Worm (Caenorhabditis elegans) whole organism, young adult: ENCODE data around the gene gop-2.
A peak's percentile ranks its signal among the peaks of the same experiment; 100 is the strongest.

Experiments
- B0019.2 ChIP-seq: fragments of 200-800 bp; sonication (Bioruptor generic); conservative IDR thresholded peaks from 2 replicates; pipeline ENCODE4 v1.3.6; 2022; ENCODE audit warnings: missing genetic modification reagents, missing genetic modification characterization, missing compliant biosample characterization
- B0035.1 ChIP-seq: sonication (generic microtip); optimal IDR thresholded peaks from 2 replicates; lab custom pipeline; 2016; ENCODE audit warnings: missing genetic modification characterization, mild to moderate bottlenecking, missing compliant biosample characterization, missing genotype, missing genetic modification reagents
- B0261.1 ChIP-seq: sonication (generic microtip); optimal IDR thresholded peaks from 2 replicates; lab custom pipeline; 2016; ENCODE audit warnings: mild to moderate bottlenecking, missing genetic modification characterization, moderate library complexity, missing compliant biosample characterization
- C17E4.6 ChIP-seq: fragments of 200-800 bp; sonication (Bioruptor generic); IDR thresholded peaks from 2 replicates; pipeline ENCODE4 v1.3.6; 2022; ENCODE audit warnings: missing genetic modification reagents, missing genetic modification characterization, missing compliant biosample characterization
- D2030.7 ChIP-seq: fragments of 200-800 bp; sonication (Bioruptor generic); IDR thresholded peaks from 2 replicates; pipeline ENCODE4 v1.3.6; 2022; ENCODE audit warnings: missing genetic modification reagents, missing genetic modification characterization, missing compliant biosample characterization
- F10E7.11 ChIP-seq: sonication (generic microtip); optimal IDR thresholded peaks from 2 replicates; lab custom pipeline; 2017; ENCODE audit warnings: mild to moderate bottlenecking, missing genetic modification characterization, moderate library complexity, missing compliant biosample characterization
- F22D6.2 ChIP-seq: sonication (generic microtip); optimal IDR thresholded peaks from 2 replicates; lab custom pipeline; 2016; ENCODE audit warnings: mild to moderate bottlenecking, missing genetic modification characterization, missing compliant biosample characterization
- F23B12.7 ChIP-seq: sonication (generic microtip); optimal IDR thresholded peaks from 2 replicates; lab custom pipeline; 2017; ENCODE audit warnings: missing genetic modification characterization, mild to moderate bottlenecking, missing compliant biosample characterization, antibody characterized with exemption, moderate library complexity; ENCODE audit not compliant: insufficient read depth
- F33H1.4 ChIP-seq: fragments of 200-800 bp; sonication (Bioruptor generic); IDR thresholded peaks from 2 replicates; pipeline ENCODE4 v1.3.6; 2022; ENCODE audit warnings: missing genetic modification reagents, missing genetic modification characterization, missing compliant biosample characterization
- F49E8.2 ChIP-seq: sonication (generic microtip); optimal IDR thresholded peaks from 3 replicates; lab custom pipeline; 2017; ENCODE audit warnings: missing genetic modification characterization, mild to moderate bottlenecking, missing compliant biosample characterization, antibody characterized with exemption, moderate library complexity; ENCODE audit not compliant: insufficient read depth
- F57C9.4 ChIP-seq: sonication (generic microtip); optimal IDR thresholded peaks from 2 replicates; lab custom pipeline; 2017; ENCODE audit warnings: mild to moderate bottlenecking, missing genetic modification characterization, missing compliant biosample characterization
- T07F8.4 ChIP-seq: sonication (generic microtip); optimal IDR thresholded peaks from 2 replicates; lab custom pipeline; 2016; ENCODE audit warnings: mild to moderate bottlenecking, missing genetic modification characterization, moderate library complexity, missing compliant biosample characterization
- Y53F4B.3 ChIP-seq: fragments of 200-800 bp; sonication (Bioruptor generic); IDR thresholded peaks from 2 replicates; pipeline ENCODE4 v1.3.6; 2022; ENCODE audit warnings: missing genetic modification reagents, missing genetic modification characterization, missing compliant biosample characterization
- Y67H2A.10 ChIP-seq: fragments of 200-800 bp; sonication (Bioruptor generic); conservative IDR thresholded peaks from 2 replicates; pipeline ENCODE4 v1.3.6; 2022; ENCODE audit warnings: missing genetic modification reagents, missing genetic modification characterization, missing compliant biosample characterization
- ZK185.1 ChIP-seq: sonication (generic microtip); optimal IDR thresholded peaks from 2 replicates; lab custom pipeline; 2016; ENCODE audit warnings: mild to moderate bottlenecking, missing genetic modification characterization, missing compliant biosample characterization; ENCODE audit not compliant: poor library complexity, severe bottlenecking
- atf-7 ChIP-seq: sonication (generic microtip); optimal IDR thresholded peaks from 2 replicates; lab custom pipeline; 2017; ENCODE audit warnings: mild to moderate bottlenecking, missing genetic modification characterization, missing compliant biosample characterization
- athp-1 ChIP-seq: sonication (generic microtip); optimal IDR thresholded peaks from 2 replicates; lab custom pipeline; 2017; ENCODE audit warnings: mild to moderate bottlenecking, missing genetic modification characterization, missing compliant biosample characterization
- attf-3 ChIP-seq: fragments of 200-800 bp; sonication (Bioruptor generic); conservative IDR thresholded peaks from 2 replicates; pipeline ENCODE4 v1.3.6; 2022; ENCODE audit warnings: missing genetic modification reagents, missing genetic modification characterization, missing compliant biosample characterization
- bed-2 ChIP-seq: fragments of 200-800 bp; sonication (Bioruptor generic); IDR thresholded peaks from 2 replicates; pipeline ENCODE4 v1.3.6; 2022; ENCODE audit warnings: missing genetic modification reagents, missing genetic modification characterization, missing compliant biosample characterization
- cebp-1 ChIP-seq, 2 experiments: fragments of 200-800 bp in 1 of 2; sonication (Bioruptor generic) in 1 of 2; sonication (generic microtip) in 1 of 2; IDR thresholded peaks in 1 of 2; optimal IDR thresholded peaks in 1 of 2; 2 replicates each; pipeline versions ENCODE4 v1.3.6 to Lab custom; 2017 to 2022; ENCODE audit warnings: missing compliant biosample characterization in 2 of 2, missing genetic modification characterization in 2 of 2, mild to moderate bottlenecking in 1 of 2, missing genetic modification reagents in 1 of 2, moderate library complexity in 1 of 2
- ceh-100 ChIP-seq: fragments of 200-800 bp; sonication (Bioruptor generic); IDR thresholded peaks from 2 replicates; pipeline ENCODE4 v1.3.6; 2022; ENCODE audit warnings: missing genetic modification reagents, missing genetic modification characterization, missing compliant biosample characterization
- ceh-27 ChIP-seq: fragments of 200-800 bp; sonication (Bioruptor generic); optimal IDR thresholded peaks from 2 replicates; lab custom pipeline; 2018; ENCODE audit warnings: mild to moderate bottlenecking, missing genetic modification characterization, moderate library complexity, missing compliant biosample characterization
- chd-7 ChIP-seq: sonication (generic microtip); optimal IDR thresholded peaks from 2 replicates; lab custom pipeline; 2016; ENCODE audit warnings: mild to moderate bottlenecking, missing genetic modification characterization, moderate library complexity, missing compliant biosample characterization
- die-1 ChIP-seq: sonication (generic microtip); optimal IDR thresholded peaks from 2 replicates; lab custom pipeline; 2016; ENCODE audit warnings: missing genotype, mild to moderate bottlenecking, missing genetic modification characterization, missing compliant biosample characterization
- dox-1 ChIP-seq: fragments of 200-800 bp; sonication (Bioruptor generic); IDR thresholded peaks from 2 replicates; pipeline ENCODE4 v1.3.6; 2022; ENCODE audit warnings: missing genetic modification reagents, missing genetic modification characterization, missing compliant biosample characterization
- egl-44 ChIP-seq: fragments of 200-800 bp; sonication (Bioruptor generic); IDR thresholded peaks from 2 replicates; pipeline ENCODE4 v1.3.6; 2022; ENCODE audit warnings: missing genetic modification reagents, missing genetic modification characterization, missing compliant biosample characterization
- him-1 ChIP-seq: sonication (generic microtip); optimal IDR thresholded peaks from 2 replicates; lab custom pipeline; 2016; ENCODE audit warnings: missing genotype, missing genetic modification reagents, missing genetic modification characterization, missing compliant biosample characterization
- hrde-1 ChIP-seq: sonication (generic microtip); optimal IDR thresholded peaks from 2 replicates; lab custom pipeline; 2016; ENCODE audit warnings: missing genetic modification characterization, mild to moderate bottlenecking, missing compliant biosample characterization, moderate library complexity, missing genotype, missing genetic modification reagents, borderline replicate concordance
- lin-35 ChIP-seq, 3 experiments: fragments of 150-350 bp in 2 of 3; sonication (generic microtip) in 1 of 3; optimal IDR thresholded peaks; 2 replicates each; lab custom pipeline; 2014 to 2018; ENCODE audit warnings: missing biosample characterization in 3 of 3, missing genetic modification characterization in 3 of 3, missing genetic modification reagents in 3 of 3
- lin-54 ChIP-seq: fragments of 200-800 bp; sonication (Bioruptor generic); optimal IDR thresholded peaks from 2 replicates; lab custom pipeline; 2018; ENCODE audit warnings: mild to moderate bottlenecking, missing genetic modification characterization, missing compliant biosample characterization
- nhr-27 ChIP-seq: fragments of 200-800 bp; sonication (Bioruptor generic); optimal IDR thresholded peaks from 2 replicates; lab custom pipeline; 2018; ENCODE audit warnings: mild to moderate bottlenecking, missing genetic modification characterization, moderate library complexity, missing compliant biosample characterization
- pha-4 ChIP-seq: fragments of 150-350 bp; sonication (generic microtip); optimal IDR thresholded peaks from 2 replicates; lab custom pipeline; 2014; ENCODE audit warnings: missing biosample characterization, missing genetic modification reagents, missing genetic modification characterization
- repo-1 ChIP-seq: sonication (generic microtip); optimal IDR thresholded peaks from 2 replicates; lab custom pipeline; 2017; ENCODE audit warnings: mild to moderate bottlenecking, missing genetic modification characterization, missing compliant biosample characterization
- rpc-1 ChIP-seq, 2 experiments: fragments of 150-350 bp in 1 of 2; sonication (generic microtip) in 1 of 2; optimal IDR thresholded peaks; 2 replicates each; lab custom pipeline; 2014 to 2018; ENCODE audit warnings: missing biosample characterization in 1 of 2, missing genetic modification characterization in 1 of 2, missing genetic modification reagents in 1 of 2, missing genotype in 1 of 2
- sea-2 ChIP-seq: fragments of 200-800 bp; sonication (Bioruptor generic); IDR thresholded peaks from 2 replicates; pipeline ENCODE4 v1.3.6; 2022; ENCODE audit warnings: missing genetic modification characterization, missing compliant biosample characterization
- somi-1 ChIP-seq: fragments of 200-800 bp; sonication (Bioruptor generic); optimal IDR thresholded peaks from 2 replicates; lab custom pipeline; 2018; ENCODE audit warnings: mild to moderate bottlenecking, missing genetic modification characterization, missing compliant biosample characterization
- tbp1 ChIP-seq: fragments of 200-800 bp; sonication (Bioruptor generic); optimal IDR thresholded peaks from 2 replicates; lab custom pipeline; 2018; ENCODE audit warnings: mild to moderate bottlenecking, missing genetic modification characterization, missing compliant biosample characterization
- unc-130 ChIP-seq: sonication (generic microtip); optimal IDR thresholded peaks from 2 replicates; lab custom pipeline; 2016; ENCODE audit warnings: missing genetic modification reagents, missing genetic modification characterization, missing compliant biosample characterization
- xnd-1 ChIP-seq: sonication (generic microtip); optimal IDR thresholded peaks from 2 replicates; lab custom pipeline; 2016; ENCODE audit warnings: missing genotype, missing genetic modification reagents, missing genetic modification characterization, missing compliant biosample characterization
- ztf-26 ChIP-seq: sonication (generic microtip); optimal IDR thresholded peaks from 2 replicates; lab custom pipeline; 2017; ENCODE audit warnings: missing genetic modification characterization, missing compliant biosample characterization
- ztf-28 ChIP-seq: fragments of 200-800 bp; sonication (Bioruptor generic); IDR thresholded peaks from 2 replicates; pipeline ENCODE4 v1.3.6; 2022; ENCODE audit warnings: missing genetic modification reagents, missing genetic modification characterization, missing compliant biosample characterization
- ztf-6 ChIP-seq: fragments of 200-800 bp; sonication (Bioruptor generic); IDR thresholded peaks from 2 replicates; pipeline ENCODE4 v1.3.6; 2022; ENCODE audit warnings: missing genetic modification reagents, missing genetic modification characterization, missing compliant biosample characterization

The gop-2 gene

ce11 chrIII:5258918-5259317 is at the start of gene gop-2:
gop-2 (plus strand) TSS chrIII:5259023.
- TF ChIP-seq ceh-27 (no peak), die-1 (tag; lab: Kevin White, UChicago) (no peak), F33H1.4 (GFP tag; lab: Robert Waterston, UW) (no peak), ceh-100 (GFP tag; lab: Robert Waterston, UW) (no peak)

DNA sequence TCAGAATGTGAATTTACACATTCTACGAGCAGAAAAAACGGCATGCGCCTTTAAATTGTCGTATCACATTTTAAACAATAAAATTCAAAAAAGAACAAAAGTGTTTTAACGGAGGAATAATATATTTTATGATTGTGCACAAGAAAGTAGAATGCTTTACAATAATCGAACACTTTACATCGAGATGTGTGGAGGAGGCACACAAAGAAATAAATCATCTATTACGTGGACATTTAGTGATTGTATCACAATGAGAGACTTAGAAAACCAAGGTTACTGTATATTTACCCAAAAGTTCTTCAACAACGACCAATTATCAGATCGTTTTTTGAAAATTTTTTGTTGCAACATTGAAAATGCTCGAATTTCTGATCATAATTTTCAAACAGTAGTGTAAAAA is 48.6 kb upstream of the gop-2 start:
- TF ChIP-seq F10E7.11 (tag; lab: Kevin White, UChicago) (no peak), dox-1 (GFP tag; lab: Robert Waterston, UW) (no peak), B0261.1 (tag; lab: Kevin White, UChicago) (no peak), hrde-1 (tag; lab: Kevin White, UChicago) (no peak), C17E4.6 (GFP tag; lab: Robert Waterston, UW) (no peak), atf-7 (tag; lab: Kevin White, UChicago) (no peak), sea-2 (GFP tag; lab: Robert Waterston, UW) (no peak), cebp-1 (GFP tag; IDR thresholded peaks at IDR 0.05; lab: Robert Waterston, UW) (no peak), cebp-1 (tag; optimal IDR thresholded peaks at IDR 0.05; lab: Kevin White, UChicago) (no peak), egl-44 (GFP tag; lab: Robert Waterston, UW) (no peak), Y53F4B.3 (GFP tag; lab: Robert Waterston, UW) (no peak), lin-35 (GFP tag; optimal IDR thresholded peaks at IDR 0.05; lab: Kevin White, UChicago) (no peak), Y67H2A.10 (GFP tag; lab: Robert Waterston, UW) (no peak), F22D6.2 (tag; lab: Kevin White, UChicago) (no peak), somi-1 (GFP tag; lab: Kevin White, UChicago) (no peak), F49E8.2 (tag; lab: Kevin White, UChicago) (no peak), unc-130 (GFP tag; lab: Kevin White, UChicago) (no peak), pha-4 (no peak), B0035.1 (tag; lab: Kevin White, UChicago) (no peak), T07F8.4 (tag; lab: Kevin White, UChicago) (no peak)

- TF ChIP-seq xnd-1 (tag; lab: Kevin White, UChicago) (peak; percentile 18), repo-1 (peak; percentile 79), attf-3 (GFP tag; lab: Robert Waterston, UW) (0 out of 2 replicates have a peak, but pooled peaks have one; percentile 28), T07F8.4 (tag; lab: Kevin White, UChicago) (peak; percentile 36), bed-2 (GFP tag; lab: Robert Waterston, UW) (peak; percentile 78; the same call in 1 of the 2 replicates), nhr-27 (peak; percentile 46), die-1 (tag; lab: Kevin White, UChicago) (peak; percentile 80), ceh-100 (GFP tag; lab: Robert Waterston, UW) (peak; percentile 62), tbp1 (GFP tag; lab: Kevin White, UChicago) (peak; percentile 81), ztf-28 (GFP tag; lab: Robert Waterston, UW) (0 out of 2 replicates have a peak, but pooled peaks have one; percentile 30), him-1 (tag; lab: Kevin White, UChicago) (peak; percentile 78), F57C9.4 (tag; lab: Kevin White, UChicago) (peak; percentile 70), athp-1 (tag; lab: Kevin White, UChicago) (peak; percentile 57), dox-1 (GFP tag; lab: Robert Waterston, UW) (peak; percentile 96; the same call in 1 of the 2 replicates), lin-54 (peak; percentile 65), chd-7 (tag; lab: Kevin White, UChicago) (peak; percentile 79), D2030.7 (GFP tag; lab: Robert Waterston, UW) (peak; percentile 92), ztf-26 (tag; lab: Kevin White, UChicago) (peak; percentile 79), ZK185.1 (peak; percentile 58), F10E7.11 (tag; lab: Kevin White, UChicago) (peak; percentile 49), C17E4.6 (GFP tag; lab: Robert Waterston, UW) (peak; percentile 68; the same call in 1 of the 2 replicates), F23B12.7 (peak; percentile 42), rpc-1 (optimal IDR thresholded peaks at IDR 0.05; lab: Kevin White, UChicago) (peak; percentile 70), rpc-1 (tag; optimal IDR thresholded peaks at IDR 0.05; lab: Kevin White, UChicago) (peak; percentile 68), ztf-6 (GFP tag; lab: Robert Waterston, UW) (0 out of 2 replicates have a peak, but pooled peaks have one; percentile 5), B0019.2 (GFP tag; lab: Robert Waterston, UW) (0 out of 2 replicates have a peak, but pooled peaks have one; percentile 29)
Measured at ce11 chrIII:5211137-5211648, 47.6 kb upstream of the gop-2 start.
